Fruit fly (Drosophila melanogaster) whole organism, wandering third instar larva: ENCODE results near the gene CG31038.

Experiments
- Abd-B ChIP-seq: fragments of >200 bp; optimal IDR thresholded peaks from 2 replicates; lab custom pipeline; 2017; ENCODE audit warnings: missing biosample characterization, missing genetic modification characterization
- CG32264 ChIP-seq: fragments of 200-800 bp; sonication (Bioruptor generic); optimal IDR thresholded peaks from 2 replicates; lab custom pipeline; 2016; ENCODE audit warnings: missing biosample characterization, missing genetic modification characterization
- Dfd ChIP-seq: fragments of >200 bp; optimal IDR thresholded peaks from 2 replicates; lab custom pipeline; 2017; ENCODE audit warnings: missing biosample characterization, missing genetic modification characterization
- Dif ChIP-seq: fragments of 200-275, 200-300 bp; sonication (Bioruptor generic); optimal IDR thresholded peaks from 2 replicates; lab custom pipeline; 2018; ENCODE audit warnings: missing biosample characterization, missing genetic modification characterization; ENCODE audit not compliant: partially characterized antibody
- GATAd ChIP-seq: sonication (Bioruptor generic); optimal IDR thresholded peaks from 2 replicates; lab custom pipeline; 2016; ENCODE audit warnings: missing biosample characterization, missing genetic modification characterization
- HLH106 ChIP-seq: fragments of 200-800 bp; optimal IDR thresholded peaks from 3 replicates; lab custom pipeline; 2019; ENCODE audit warnings: missing biosample characterization, mild to moderate bottlenecking, missing genetic modification characterization, moderate library complexity
- Hnf4 ChIP-seq: fragments of 200-800 bp; sonication (Bioruptor generic); optimal IDR thresholded peaks from 2 replicates; lab custom pipeline; 2016; ENCODE audit warnings: missing biosample characterization, mild to moderate bottlenecking, missing genetic modification characterization
- Hr78 ChIP-seq: fragments of >200 bp; optimal IDR thresholded peaks from 2 replicates; lab custom pipeline; 2017; ENCODE audit warnings: missing biosample characterization, missing genetic modification characterization
- Hr83 ChIP-seq: fragments of 200-300 bp; sonication (Bioruptor generic); optimal IDR thresholded peaks from 2 replicates; lab custom pipeline; 2016; ENCODE audit warnings: missing biosample characterization, mild to moderate bottlenecking, missing genetic modification characterization, moderate library complexity; ENCODE audit not compliant: poor library complexity, severe bottlenecking
- Jra ChIP-seq: sonication (Bioruptor generic); optimal IDR thresholded peaks from 2 replicates; lab custom pipeline; 2016; ENCODE audit warnings: missing biosample characterization, missing genetic modification characterization
- Myc ChIP-seq: fragments of >200 bp; optimal IDR thresholded peaks from 2 replicates; lab custom pipeline; 2017
- N ChIP-seq: fragments of >200 bp; optimal IDR thresholded peaks from 2 replicates; lab custom pipeline; 2018; ENCODE audit warnings: missing biosample characterization, missing external identifiers, missing genetic modification characterization
- Rel ChIP-seq, 2 experiments: fragments of 200-800 bp; sonication (Bioruptor generic) in 1 of 2; optimal IDR thresholded peaks; 2 replicates in 1 of 2; 3 replicates in 1 of 2; lab custom pipeline; 2016 to 2019; ENCODE audit warnings: mild to moderate bottlenecking in 2 of 2, missing biosample characterization in 2 of 2, missing genetic modification characterization in 2 of 2, moderate library complexity in 1 of 2
- Sp1 ChIP-seq: fragments of 200-800 bp; sonication (Bioruptor generic); optimal IDR thresholded peaks from 3 replicates; lab custom pipeline; 2019; ENCODE audit warnings: missing biosample characterization, mild to moderate bottlenecking, missing genetic modification characterization, moderate library complexity
- Vsx2 ChIP-seq: fragments of 200-300, 225-300 bp; sonication (Bioruptor generic); optimal IDR thresholded peaks from 2 replicates; lab custom pipeline; 2018; ENCODE audit warnings: missing biosample characterization, missing genetic modification characterization; ENCODE audit not compliant: partially characterized antibody
- br ChIP-seq: fragments of 200-800 bp; sonication (Bioruptor generic); optimal IDR thresholded peaks from 2 replicates; lab custom pipeline; 2016; ENCODE audit warnings: missing biosample characterization, missing genetic modification characterization
- dl ChIP-seq, 2 experiments: fragments of 175-275, 200-275 bp in 1 of 2; fragments of 200-275 bp in 1 of 2; sonication (Bioruptor generic); optimal IDR thresholded peaks; lab custom pipeline; 2018; ENCODE audit warnings: mild to moderate bottlenecking in 2 of 2, missing biosample characterization in 2 of 2, missing genetic modification characterization in 2 of 2, moderate library complexity in 2 of 2; ENCODE audit not compliant: partially characterized antibody in 2 of 2, insufficient read depth in 1 of 2
- dmrt93B ChIP-seq: fragments of 200-800 bp; sonication (Bioruptor generic); optimal IDR thresholded peaks from 2 replicates; lab custom pipeline; 2018; ENCODE audit warnings: missing biosample characterization, mild to moderate bottlenecking, missing genetic modification characterization
- dsf ChIP-seq: sonication (Bioruptor generic); optimal IDR thresholded peaks from 2 replicates; lab custom pipeline; 2016; ENCODE audit warnings: missing biosample characterization, missing genetic modification characterization, borderline replicate concordance
- ey ChIP-seq: fragments of 200-800 bp; sonication (Bioruptor generic); optimal IDR thresholded peaks from 2 replicates; lab custom pipeline; 2016; ENCODE audit warnings: missing biosample characterization, missing genetic modification characterization
- foxo ChIP-seq, 2 experiments: fragments of 200-800 bp; sonication (Bioruptor generic); optimal IDR thresholded peaks; 2 replicates in 1 of 2; 3 replicates in 1 of 2; lab custom pipeline; 2016 to 2017; ENCODE audit warnings: missing biosample characterization in 2 of 2, missing genetic modification characterization in 2 of 2
- fru ChIP-seq: fragments of 200-800 bp; sonication (Bioruptor generic); optimal IDR thresholded peaks from 3 replicates; lab custom pipeline; 2016; ENCODE audit warnings: missing biosample characterization, mild to moderate bottlenecking, missing genetic modification characterization
- h ChIP-seq: fragments of 200-800 bp; sonication (Bioruptor generic); optimal IDR thresholded peaks from 3 replicates; lab custom pipeline; 2016; ENCODE audit warnings: missing biosample characterization, mild to moderate bottlenecking, missing genetic modification characterization
- jim ChIP-seq: fragments of 175-275, 200-325 bp; sonication (Bioruptor generic); optimal IDR thresholded peaks from 2 replicates; lab custom pipeline; 2016; ENCODE audit warnings: missing biosample characterization, mild to moderate bottlenecking, missing genetic modification characterization
- lola ChIP-seq: fragments of >200 bp; optimal IDR thresholded peaks from 2 replicates; lab custom pipeline; 2017; ENCODE audit warnings: missing biosample characterization, missing genetic modification characterization
- pan ChIP-seq: fragments of >200 bp; optimal IDR thresholded peaks from 2 replicates; lab custom pipeline; 2017
- psq ChIP-seq: fragments of 200-800 bp; sonication (Bioruptor generic); optimal IDR thresholded peaks from 3 replicates; lab custom pipeline; 2017; ENCODE audit warnings: missing biosample characterization, mild to moderate bottlenecking, missing genetic modification characterization, moderate library complexity
- rgr ChIP-seq: fragments of 200-800 bp; sonication (Bioruptor generic); optimal IDR thresholded peaks from 3 replicates; lab custom pipeline; 2016; ENCODE audit warnings: missing biosample characterization, mild to moderate bottlenecking, missing genetic modification characterization
- sage ChIP-seq: fragments of 200-800 bp; sonication (Bioruptor generic); optimal IDR thresholded peaks from 2 replicates; lab custom pipeline; 2016; ENCODE audit warnings: missing biosample characterization, mild to moderate bottlenecking, missing genetic modification characterization
- tai ChIP-seq: sonication (Bioruptor generic); optimal IDR thresholded peaks from 2 replicates; lab custom pipeline; 2016; ENCODE audit warnings: missing biosample characterization, missing genetic modification characterization
- usp ChIP-seq: fragments of >200 bp; optimal IDR thresholded peaks from 2 replicates; lab custom pipeline; 2017; ENCODE audit warnings: missing biosample characterization, missing genetic modification characterization
- woc ChIP-seq: sonication (Bioruptor generic); optimal IDR thresholded peaks from 2 replicates; lab custom pipeline; 2016; ENCODE audit warnings: missing biosample characterization, mild to moderate bottlenecking, missing genetic modification characterization

CG31038 gene

dm6 chr3R:29903775-29904356 lies 27.0 kb downstream of the CG31038 start, which contains the start of gene CG15517:
CG15517 (minus strand) TSS chr3R:29903825.
- TF ChIP-seq woc (GFP tag; lab: Kevin White, UChicago) (no peak), sage (GFP tag; lab: Kevin White, UChicago) (no peak), dsf (no peak), fru (GFP tag; lab: Kevin White, UChicago) (no peak), N (GFP tag; lab: Kevin White, UChicago) (no peak), dl (GFP tag; optimal IDR thresholded peaks at IDR 0.05; lab: Kevin White, UChicago; ENCODE audit: insufficient read depth in 1 of 2, partially characterized antibody in 2 of 2) (peak in 1 of 2 experiments; percentile 7), Rel (GFP tag; optimal IDR thresholded peaks at IDR 0.05; lab: Kevin White, UChicago) (no peak), Rel (tag; optimal IDR thresholded peaks at IDR 0.05; lab: Kevin White, UChicago) (no peak), usp (GFP tag; lab: Kevin White, UChicago) (no peak), Dif (GFP tag; lab: Kevin White, UChicago) (peak; percentile 29), psq (no peak), Abd-B (GFP tag; lab: Kevin White, UChicago) (no peak), Myc (lab: Kevin White, UChicago) (peak; percentile 44), Vsx2 (peak; percentile 12), pan (lab: Kevin White, UChicago) (no peak), Dfd (GFP tag; lab: Kevin White, UChicago) (no peak), Sp1 (GFP tag; lab: Kevin White, UChicago) (no peak)

dm6 chr3R:29905164-29905563 lies 28.3 kb downstream of the CG31038 start, which contains the start of gene CG15515:
CG15515 (plus strand) TSS chr3R:29905464.
- TF ChIP-seq Jra (GFP tag; lab: Kevin White, UChicago) (no peak), Dfd (GFP tag; lab: Kevin White, UChicago) (no peak), Dif (GFP tag; lab: Kevin White, UChicago) (no peak), Myc (lab: Kevin White, UChicago) (no peak), tai (GFP tag; lab: Kevin White, UChicago) (no peak), Hnf4 (GFP tag; lab: Kevin White, UChicago) (no peak), jim (no peak), Rel (GFP tag; optimal IDR thresholded peaks at IDR 0.05; lab: Kevin White, UChicago) (no peak), Rel (tag; optimal IDR thresholded peaks at IDR 0.05; lab: Kevin White, UChicago) (no peak), dmrt93B (GFP tag; lab: Kevin White, UChicago) (no peak), Abd-B (GFP tag; lab: Kevin White, UChicago) (no peak), GATAd (GFP tag; lab: Kevin White, UChicago) (no peak), rgr (GFP tag; lab: Kevin White, UChicago) (no peak), Sp1 (GFP tag; lab: Kevin White, UChicago) (no peak), br (no peak), ey (GFP tag; lab: Kevin White, UChicago) (no peak), N (GFP tag; lab: Kevin White, UChicago) (no peak)

- TF ChIP-seq woc (GFP tag; lab: Kevin White, UChicago): no peak
- no peak for TF ChIP-seq Vsx2
- TF ChIP-seq Hr78 (GFP tag; lab: Kevin White, UChicago): no peak
- no peak for TF ChIP-seq jim
- TF ChIP-seq foxo (GFP tag; optimal IDR thresholded peaks at IDR 0.05; lab: Kevin White, UChicago): no peak
- TF ChIP-seq pan (lab: Kevin White, UChicago): no peak
- TF ChIP-seq Abd-B (GFP tag; lab: Kevin White, UChicago): no peak
- no peak for TF ChIP-seq Dif (GFP tag; lab: Kevin White, UChicago)
- TF ChIP-seq Myc (lab: Kevin White, UChicago): no peak
- no peak for TF ChIP-seq Sp1 (GFP tag; lab: Kevin White, UChicago)
- no peak for TF ChIP-seq Hr83
- no peak for TF ChIP-seq usp (GFP tag; lab: Kevin White, UChicago)
- no peak for TF ChIP-seq lola (GFP tag; lab: Kevin White, UChicago)
- TF ChIP-seq h (GFP tag; lab: Kevin White, UChicago): no peak
- no peak for TF ChIP-seq dmrt93B (GFP tag; lab: Kevin White, UChicago)
- no peak for TF ChIP-seq rgr (GFP tag; lab: Kevin White, UChicago)
- no peak for TF ChIP-seq N (GFP tag; lab: Kevin White, UChicago)
- TF ChIP-seq HLH106 (tag; lab: Kevin White, UChicago): no peak
- no peak for TF ChIP-seq CG32264 (GFP tag; lab: Kevin White, UChicago)
These were observed 30.8 kb downstream of the CG31038 start, which contains the start of gene CG31036 for dm6 chr3R:29907601-29908175. CG31036 (plus strand) TSS chr3R:29908107.
